Worm (Caenorhabditis elegans): Measurements from ENCODE around the gene srxa-11.

srxa-11 gene

DNA sequence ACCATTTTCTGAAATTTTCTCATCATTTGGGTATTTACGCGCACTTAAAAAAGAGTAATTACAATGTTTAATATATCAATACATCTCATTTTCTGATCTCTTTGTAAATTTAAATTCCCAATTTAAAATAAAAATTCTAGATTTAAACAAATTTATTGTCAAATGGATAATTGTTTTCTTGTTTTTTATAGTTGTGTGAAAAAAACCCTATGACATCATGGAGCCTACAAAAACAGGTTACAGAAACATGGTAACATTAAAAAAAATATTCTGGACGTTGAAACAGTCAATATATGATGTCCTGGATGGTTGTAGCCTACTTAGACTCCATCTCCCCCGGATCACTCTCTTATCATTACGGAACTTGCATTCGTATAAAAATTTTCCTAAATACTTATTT, 34.4 kb upstream of the srxa-11 start, which contains the start of gene spp-12:
Gene spp-12, plus strand, starts transcription at position 301 of the 400 bp plus-strand sequence.
- TF ChIP-seq ets-7 (tag; optimal IDR thresholded peaks at IDR 0.05), result no peak

DNA sequence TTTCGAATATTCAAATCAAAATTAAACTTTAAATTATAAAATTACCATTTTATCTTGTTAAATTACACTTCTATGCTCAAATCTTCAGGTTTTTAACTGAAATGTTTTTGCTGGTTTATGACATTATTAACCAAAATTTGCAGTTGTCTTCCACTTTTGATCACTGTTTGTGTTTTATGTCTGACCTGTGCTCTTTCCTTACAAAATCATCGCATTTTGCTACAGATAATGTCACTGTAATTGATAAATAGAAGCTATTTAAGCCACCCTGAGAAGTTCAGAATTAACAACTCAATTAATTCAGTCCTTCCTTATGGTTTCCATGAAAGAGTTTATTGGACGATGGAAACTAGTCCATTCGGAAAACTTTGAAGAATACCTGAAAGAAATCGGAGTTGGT, 33.5 kb upstream of the srxa-11 start, which contains the start of gene lbp-8:
Gene lbp-8, plus strand, starts transcription at position 301 of the 400 bp plus-strand sequence.
- TF ChIP-seq tbx-11 (GFP tag; IDR thresholded peaks at IDR 0.05), result no peak
- TF ChIP-seq hmg-4 (GFP tag; optimal IDR thresholded peaks at IDR 0.05), result no peak
- TF ChIP-seq ama-1 (optimal IDR thresholded peaks at IDR 0.05), result no peak
- TF ChIP-seq hmbx-1 (tag; optimal IDR thresholded peaks at IDR 0.05), result no peak
- no peak for TF ChIP-seq ceh-36 (tag; optimal IDR thresholded peaks at IDR 0.05)
- no peak for TF ChIP-seq pes-1 (GFP tag; IDR thresholded peaks at IDR 0.05)
- TF ChIP-seq aly-1 (tag; optimal IDR thresholded peaks at IDR 0.05), result no peak
- TF ChIP-seq scrt-1 (GFP tag; IDR thresholded peaks at IDR 0.05), result no peak
- TF ChIP-seq ceh-13 (GFP tag; optimal IDR thresholded peaks at IDR 0.05), result no peak
- no peak for TF ChIP-seq hnd-1 (tag; optimal IDR thresholded peaks at IDR 0.05)

DNA sequence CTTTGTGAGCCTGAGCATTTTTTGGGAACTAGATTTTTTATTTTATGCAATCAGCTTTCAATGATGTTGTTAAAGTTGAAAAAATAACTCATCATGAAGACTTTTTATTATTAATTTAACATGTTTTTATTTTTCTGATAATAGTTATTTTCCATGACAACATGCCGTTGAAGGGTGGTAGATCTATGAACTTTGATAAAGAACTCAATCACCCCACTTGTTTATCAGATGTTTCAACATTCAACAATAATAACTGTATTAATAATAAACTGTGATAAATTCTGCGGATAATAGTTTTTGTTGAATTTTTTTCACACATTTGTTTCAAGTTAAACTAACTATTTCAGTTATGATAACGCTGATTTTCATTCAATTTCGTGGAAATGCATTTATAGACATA, 32.5 kb upstream of the srxa-11 start:
- TF ChIP-seq ceh-13 (GFP tag; optimal IDR thresholded peaks at IDR 0.05) (no peak), sea-1 (GFP tag; conservative IDR thresholded peaks at IDR 0.05) (no peak), hnd-1 (tag; optimal IDR thresholded peaks at IDR 0.05) (no peak), ets-7 (tag; optimal IDR thresholded peaks at IDR 0.05) (no peak), tbx-37 (GFP tag; conservative IDR thresholded peaks at IDR 0.05) (no peak), hmg-4 (GFP tag; optimal IDR thresholded peaks at IDR 0.05) (no peak), ceh-36 (tag; optimal IDR thresholded peaks at IDR 0.05) (no peak), tra-4 (tag; optimal IDR thresholded peaks at IDR 0.05) (no peak), B0310.2 (tag; optimal IDR thresholded peaks at IDR 0.05) (no peak), F13C5.2 (tag; optimal IDR thresholded peaks at IDR 0.05) (no peak), flt-1 (GFP tag; IDR thresholded peaks at IDR 0.05) (no peak), aly-1 (tag; optimal IDR thresholded peaks at IDR 0.05) (no peak), pes-1 (GFP tag; IDR thresholded peaks at IDR 0.05) (no peak), scrt-1 (GFP tag; IDR thresholded peaks at IDR 0.05) (no peak), hmbx-1 (tag; optimal IDR thresholded peaks at IDR 0.05) (no peak)

DNA sequence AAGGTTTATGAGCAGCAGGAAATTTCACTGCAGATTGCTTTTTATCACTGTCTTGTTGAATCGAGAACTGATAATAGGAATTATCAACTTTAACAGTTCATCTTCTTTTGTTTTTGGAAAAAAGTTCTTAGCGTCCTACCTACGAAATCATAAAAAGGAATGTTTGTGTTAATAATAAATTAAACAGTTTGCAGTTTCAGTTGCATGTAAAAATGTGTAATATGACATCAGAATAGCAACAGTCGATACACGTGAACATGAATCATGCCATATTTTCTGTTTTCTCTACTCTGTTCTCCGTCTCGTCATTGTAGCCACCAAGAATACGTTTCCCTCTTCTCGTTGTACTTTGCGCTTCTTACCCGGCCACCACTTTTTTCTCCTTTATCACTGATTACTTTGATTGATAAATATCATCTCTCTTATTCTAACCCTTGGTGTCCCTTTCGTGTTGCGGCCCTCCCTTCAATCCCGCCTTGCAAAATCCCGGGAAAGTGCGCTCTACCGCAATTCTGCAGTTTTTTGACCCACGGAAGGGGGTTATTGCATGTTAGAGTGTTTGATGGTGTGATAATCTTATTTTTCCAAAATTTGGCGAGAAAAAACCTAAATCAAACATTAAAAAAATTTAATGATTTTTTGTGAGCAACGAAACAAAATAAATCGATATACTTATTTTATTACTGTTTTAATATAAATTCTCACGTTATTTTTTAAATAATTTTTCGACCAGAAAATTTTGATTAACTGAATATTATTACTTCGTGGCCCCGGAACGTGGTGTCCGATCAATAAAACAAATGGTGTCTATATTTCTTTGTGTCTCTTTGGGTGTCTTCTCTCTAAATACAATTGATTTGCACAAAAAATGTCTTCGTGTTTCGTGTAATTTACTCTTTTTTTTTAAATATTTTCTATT, 31.2 kb upstream of the srxa-11 start, which contains the start of gene sptl-3:
Gene sptl-3, plus strand, starts transcription at position 869 of the 919 bp plus-strand sequence.
- TF ChIP-seq tra-4 (tag; optimal IDR thresholded peaks at IDR 0.05) (no peak), ets-7 (tag; optimal IDR thresholded peaks at IDR 0.05) (no peak), hnd-1 (tag; optimal IDR thresholded peaks at IDR 0.05) (no peak), pes-1 (GFP tag; IDR thresholded peaks at IDR 0.05) (no peak), scrt-1 (GFP tag; IDR thresholded peaks at IDR 0.05) (no peak), ceh-13 (GFP tag; optimal IDR thresholded peaks at IDR 0.05) (no peak), tbx-11 (GFP tag; IDR thresholded peaks at IDR 0.05) (no peak), F13C5.2 (tag; optimal IDR thresholded peaks at IDR 0.05) (no peak), B0310.2 (tag; optimal IDR thresholded peaks at IDR 0.05) (no peak), ceh-36 (tag; optimal IDR thresholded peaks at IDR 0.05) (no peak), flt-1 (GFP tag; IDR thresholded peaks at IDR 0.05) (no peak), aly-1 (tag; optimal IDR thresholded peaks at IDR 0.05) (no peak), sea-1 (GFP tag; conservative IDR thresholded peaks at IDR 0.05) (no peak)

DNA sequence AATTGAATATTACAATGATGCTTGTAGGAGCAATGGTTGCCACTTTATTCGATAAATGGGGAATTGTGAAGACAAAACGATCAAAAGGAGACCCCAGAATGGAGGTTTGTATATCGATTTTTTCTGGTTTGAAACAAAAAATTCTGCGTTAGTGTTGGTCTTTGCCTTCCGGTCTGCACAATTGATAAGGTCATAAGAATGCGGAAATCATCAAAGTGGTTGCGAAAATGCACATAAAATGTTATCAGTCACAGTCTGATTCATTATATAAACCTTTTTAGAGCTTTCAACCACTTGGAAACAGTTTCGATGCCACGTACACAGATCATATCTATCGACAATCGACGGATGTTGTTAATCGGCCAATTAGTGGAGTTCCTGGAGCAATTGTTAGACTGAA, 30.4 kb upstream of the srxa-11 start:
- TF ChIP-seq ama-1 (optimal IDR thresholded peaks at IDR 0.05) (no peak), tra-4 (tag; optimal IDR thresholded peaks at IDR 0.05) (no peak), B0310.2 (tag; optimal IDR thresholded peaks at IDR 0.05) (no peak), tbx-11 (GFP tag; IDR thresholded peaks at IDR 0.05) (no peak), scrt-1 (GFP tag; IDR thresholded peaks at IDR 0.05) (no peak), hmbx-1 (tag; optimal IDR thresholded peaks at IDR 0.05) (no peak)

DNA sequence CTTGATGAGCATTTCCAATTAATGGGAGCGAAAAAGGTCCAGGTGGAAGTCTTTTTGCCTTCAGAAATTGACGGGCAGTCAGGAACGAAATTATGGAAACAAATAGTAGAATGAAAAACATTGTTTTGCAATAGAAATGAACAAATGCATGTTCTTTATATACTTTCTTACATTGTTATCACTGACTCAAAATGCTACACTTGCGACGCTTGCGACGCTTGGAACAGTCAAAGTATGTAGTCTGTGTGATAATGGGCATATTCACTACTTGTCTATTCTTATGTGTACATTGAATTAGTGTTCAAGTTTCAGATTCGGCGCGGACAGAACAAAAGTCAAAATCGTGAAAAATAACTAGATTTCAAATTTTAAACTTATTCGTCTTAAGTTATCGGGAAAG, 25.6 kb upstream of the srxa-11 start, which contains the start of gene cyp-35C1:
Gene cyp-35C1, minus strand, starts transcription at position 132 of the 400 bp plus-strand sequence.
- TF ChIP-seq tra-4 (tag; optimal IDR thresholded peaks at IDR 0.05) (no peak), hmbx-1 (tag; optimal IDR thresholded peaks at IDR 0.05) (no peak), scrt-1 (GFP tag; IDR thresholded peaks at IDR 0.05) (no peak), tbx-37 (GFP tag; conservative IDR thresholded peaks at IDR 0.05) (no peak), sea-1 (GFP tag; conservative IDR thresholded peaks at IDR 0.05) (no peak), tbx-11 (GFP tag; IDR thresholded peaks at IDR 0.05) (no peak), hnd-1 (tag; optimal IDR thresholded peaks at IDR 0.05) (no peak), pes-1 (GFP tag; IDR thresholded peaks at IDR 0.05) (no peak), aly-1 (tag; optimal IDR thresholded peaks at IDR 0.05) (no peak), ceh-13 (GFP tag; optimal IDR thresholded peaks at IDR 0.05) (no peak), ceh-36 (tag; optimal IDR thresholded peaks at IDR 0.05) (no peak), B0310.2 (tag; optimal IDR thresholded peaks at IDR 0.05) (no peak), ama-1 (optimal IDR thresholded peaks at IDR 0.05) (no peak), ets-7 (tag; optimal IDR thresholded peaks at IDR 0.05) (no peak)

DNA sequence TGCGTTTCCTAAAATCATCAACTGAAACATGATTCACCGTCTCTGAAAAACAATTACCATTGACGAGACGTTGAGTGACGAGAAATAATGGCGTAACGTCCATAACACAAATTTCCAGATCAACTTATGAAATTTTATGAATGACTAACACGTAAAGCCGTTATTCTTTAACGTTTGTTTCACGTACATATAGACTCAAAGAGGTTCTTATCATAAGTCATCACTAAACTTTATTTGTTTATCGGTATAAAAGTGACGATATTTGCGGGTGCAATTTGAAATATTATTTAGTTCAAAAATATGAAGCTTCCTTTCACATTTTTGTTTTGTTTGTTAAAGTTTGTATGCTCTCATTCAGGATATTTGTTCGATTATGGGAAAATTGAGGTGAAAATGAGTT, 24.7 kb upstream of the srxa-11 start, which contains the start of gene oac-3:
Gene oac-3, plus strand, starts transcription at position 301 of the 400 bp plus-strand sequence.
- no peak for TF ChIP-seq tbx-11 (GFP tag; IDR thresholded peaks at IDR 0.05)
- TF ChIP-seq hmg-4 (GFP tag; optimal IDR thresholded peaks at IDR 0.05), result no peak
- TF ChIP-seq hnd-1 (tag; optimal IDR thresholded peaks at IDR 0.05), result no peak
- no peak for TF ChIP-seq scrt-1 (GFP tag; IDR thresholded peaks at IDR 0.05)
- TF ChIP-seq tbx-37 (GFP tag; conservative IDR thresholded peaks at IDR 0.05), result no peak
- TF ChIP-seq ceh-13 (GFP tag; optimal IDR thresholded peaks at IDR 0.05), result no peak
- no peak for TF ChIP-seq tra-4 (tag; optimal IDR thresholded peaks at IDR 0.05)
- TF ChIP-seq B0310.2 (tag; optimal IDR thresholded peaks at IDR 0.05), result no peak
- TF ChIP-seq aly-1 (tag; optimal IDR thresholded peaks at IDR 0.05), result no peak
- TF ChIP-seq flt-1 (GFP tag; IDR thresholded peaks at IDR 0.05), result no peak
- no peak for TF ChIP-seq sea-1 (GFP tag; conservative IDR thresholded peaks at IDR 0.05)
- TF ChIP-seq ets-7 (tag; optimal IDR thresholded peaks at IDR 0.05), result no peak
- TF ChIP-seq hmbx-1 (tag; optimal IDR thresholded peaks at IDR 0.05), result no peak
- TF ChIP-seq ama-1 (optimal IDR thresholded peaks at IDR 0.05), result no peak
- TF ChIP-seq ceh-36 (tag; optimal IDR thresholded peaks at IDR 0.05), result no peak
- no peak for TF ChIP-seq pes-1 (GFP tag; IDR thresholded peaks at IDR 0.05)
- TF ChIP-seq F13C5.2 (tag; optimal IDR thresholded peaks at IDR 0.05), result no peak

Data from whole organism, early embryonic.